Fruit fly (Drosophila melanogaster) whole organism, pupa: ENCODE measurements around the gene alpha-Est2.

Experiments used
- CG10348 ChIP-seq: fragments of 200-800 bp; sonication (Bioruptor generic); IDR thresholded peaks from 2 replicates; pipeline ENCODE4 v1.3.6; 2022; ENCODE audit warnings: missing biosample characterization, missing genetic modification characterization
- CG12605 ChIP-seq: fragments of 200-800 bp; sonication (Bioruptor generic); IDR thresholded peaks from 2 replicates; pipeline ENCODE4 v1.3.6; 2022; ENCODE audit warnings: missing biosample characterization, missing genetic modification characterization
- CG13204 ChIP-seq: fragments of 200-800 bp; sonication (Bioruptor generic); optimal IDR thresholded peaks from 2 replicates; lab custom pipeline; 2018; ENCODE audit warnings: missing biosample characterization, mild to moderate bottlenecking, missing genetic modification characterization, moderate library complexity
- CG14655 ChIP-seq: fragments of 200-800 bp; sonication (Bioruptor generic); optimal IDR thresholded peaks from 3 replicates; lab custom pipeline; 2017; ENCODE audit warnings: mild to moderate bottlenecking, missing biosample characterization, missing genetic modification reagents, missing genetic modification characterization
- CG15710 ChIP-seq: fragments of 200-800 bp; sonication (Bioruptor generic); optimal IDR thresholded peaks from 2 replicates; lab custom pipeline; 2018; ENCODE audit warnings: missing biosample characterization, mild to moderate bottlenecking, missing genetic modification characterization, moderate library complexity
- CG17806 ChIP-seq: fragments of 200-800 bp; sonication (Bioruptor generic); optimal IDR thresholded peaks from 2 replicates; lab custom pipeline; 2018; ENCODE audit warnings: missing biosample characterization, mild to moderate bottlenecking, missing genetic modification characterization, moderate library complexity
- CG32121 ChIP-seq: fragments of 200-800 bp; sonication (Bioruptor generic); IDR thresholded peaks from 2 replicates; pipeline ENCODE4 v1.3.6; 2022; ENCODE audit warnings: missing biosample characterization, missing genetic modification characterization
- CG34367 ChIP-seq: fragments of 200-800 bp; sonication (Bioruptor generic); optimal IDR thresholded peaks from 2 replicates; lab custom pipeline; 2018; ENCODE audit warnings: missing biosample characterization, mild to moderate bottlenecking, missing genetic modification characterization
- CG4496 ChIP-seq: fragments of 200-800 bp; sonication (Bioruptor generic); IDR thresholded peaks from 3 replicates; pipeline ENCODE4 v1.3.6; 2022; ENCODE audit warnings: missing biosample characterization, missing genetic modification characterization
- CG8159 ChIP-seq: fragments of 200-800 bp; sonication (Bioruptor generic); optimal IDR thresholded peaks from 3 replicates; lab custom pipeline; 2018; ENCODE audit warnings: missing biosample characterization, mild to moderate bottlenecking, missing genetic modification characterization, moderate library complexity
- CG8301 ChIP-seq: fragments of 200-800 bp; sonication (Bioruptor generic); optimal IDR thresholded peaks from 2 replicates; lab custom pipeline; 2018; ENCODE audit warnings: missing biosample characterization, mild to moderate bottlenecking, missing genetic modification characterization
- CG9948 ChIP-seq: fragments of 200-800 bp; sonication (Bioruptor generic); optimal IDR thresholded peaks from 2 replicates; lab custom pipeline; 2018; ENCODE audit warnings: missing biosample characterization, mild to moderate bottlenecking, missing genetic modification characterization, moderate library complexity
- D1 ChIP-seq: fragments of 200-800 bp; sonication (Bioruptor generic); optimal IDR thresholded peaks from 2 replicates; lab custom pipeline; 2018; ENCODE audit warnings: missing biosample characterization, mild to moderate bottlenecking, missing genetic modification characterization, moderate library complexity
- EcR ChIP-seq: fragments of 200-800 bp; sonication (Bioruptor generic); optimal IDR thresholded peaks from 3 replicates; lab custom pipeline; 2019; ENCODE audit warnings: missing biosample characterization, missing genetic modification characterization, mild to moderate bottlenecking, moderate library complexity, missing genetic modification reagents
- Ets98B ChIP-seq: fragments of 200-800 bp; sonication (Bioruptor generic); IDR thresholded peaks from 2 replicates; pipeline ENCODE4 v1.3.6; 2022; ENCODE audit warnings: missing biosample characterization, missing genetic modification characterization
- Pif1A ChIP-seq: fragments of 200-800 bp; sonication (Bioruptor generic); optimal IDR thresholded peaks from 3 replicates; lab custom pipeline; 2016; ENCODE audit warnings: missing biosample characterization, missing genetic modification characterization
- Pif1B ChIP-seq: fragments of 200-800 bp; sonication (Bioruptor generic); optimal IDR thresholded peaks from 3 replicates; lab custom pipeline; 2016; ENCODE audit warnings: missing biosample characterization, missing genetic modification characterization
- Snoo ChIP-seq: fragments of 200-800 bp; sonication (Bioruptor generic); optimal IDR thresholded peaks from 3 replicates; lab custom pipeline; 2017; ENCODE audit warnings: missing biosample characterization, mild to moderate bottlenecking, missing genetic modification characterization, inconsistent platforms
- fd96Ca ChIP-seq: fragments of 200-800 bp; sonication (Bioruptor generic); IDR thresholded peaks from 3 replicates; pipeline ENCODE4 v1.3.6; 2022; ENCODE audit warnings: missing biosample characterization, missing genetic modification characterization
- gl ChIP-seq: fragments of 200-800 bp; sonication (Bioruptor generic); optimal IDR thresholded peaks from 2 replicates; lab custom pipeline; 2018; ENCODE audit warnings: missing biosample characterization, mild to moderate bottlenecking, missing genetic modification characterization
- rn ChIP-seq: fragments of 200-800 bp; sonication (Bioruptor generic); IDR thresholded peaks from 2 replicates; pipeline ENCODE4 v1.3.6; 2022; ENCODE audit warnings: missing biosample characterization, missing genetic modification characterization

alpha-Est2 gene

DNA sequence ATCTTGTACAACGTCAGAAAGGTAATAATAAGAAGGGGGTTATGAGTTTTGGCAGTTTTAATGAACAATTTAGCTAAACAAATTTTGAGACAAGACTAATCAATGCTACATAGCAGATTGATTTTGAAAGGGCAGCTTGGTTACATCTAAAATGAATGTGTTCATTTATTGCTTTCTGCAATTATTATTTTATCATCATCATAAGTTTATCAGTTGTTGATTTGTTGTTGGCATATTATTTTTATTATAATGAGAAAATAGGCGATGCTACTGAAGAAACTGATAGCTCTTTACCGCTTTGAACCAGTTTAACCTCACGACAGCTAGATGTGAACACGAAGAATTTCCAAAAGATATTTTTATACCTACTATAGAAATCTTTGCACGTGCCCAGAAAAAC, 39.3 kb upstream of the alpha-Est2 start, which contains the start of gene Mics1:
Gene Mics1, minus strand, starts transcription at position 101 of the 400 bp plus-strand sequence.
- TF ChIP-seq CG32121 (GFP tag; lab: Robert Waterston, UW) (no peak), CG8159 (tag; lab: Kevin White, UChicago) (no peak), CG4496 (GFP tag; lab: Robert Waterston, UW) (no peak), fd96Ca (no peak), D1 (no peak), CG10348 (no peak), CG14655 (GFP tag; lab: Kevin White, UChicago) (no peak), CG15710 (tag; lab: Kevin White, UChicago) (no peak), CG17806 (tag; lab: Kevin White, UChicago) (no peak), CG8301 (tag; lab: Kevin White, UChicago) (no peak), CG12605 (GFP tag; lab: Robert Waterston, UW) (no peak)

DNA sequence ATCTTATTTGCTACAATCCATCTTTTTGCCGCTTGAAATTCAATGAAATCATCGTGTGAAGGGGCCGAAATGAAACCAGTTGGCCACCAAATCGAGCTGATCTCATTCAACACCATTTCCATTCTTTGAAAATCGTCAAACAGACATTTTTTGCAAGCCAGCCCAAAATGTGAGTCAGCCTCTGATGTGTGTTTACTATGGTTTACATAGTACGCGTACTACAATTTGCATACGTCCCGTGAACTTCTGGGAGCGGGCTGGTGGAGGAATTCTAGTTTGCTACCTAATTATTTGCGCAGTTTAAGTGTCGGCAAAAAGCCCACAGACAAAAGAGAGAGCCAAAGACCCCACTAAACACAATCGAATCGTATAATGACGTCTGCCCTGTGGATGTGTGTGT, 38.4 kb upstream of the alpha-Est2 start:
- TF ChIP-seq CG34367 = no peak
- no peak for TF ChIP-seq CG15710 (tag; lab: Kevin White, UChicago)
- no peak for TF ChIP-seq CG12605 (GFP tag; lab: Robert Waterston, UW)
- TF ChIP-seq, all 21 proteins: peak for 0

DNA sequence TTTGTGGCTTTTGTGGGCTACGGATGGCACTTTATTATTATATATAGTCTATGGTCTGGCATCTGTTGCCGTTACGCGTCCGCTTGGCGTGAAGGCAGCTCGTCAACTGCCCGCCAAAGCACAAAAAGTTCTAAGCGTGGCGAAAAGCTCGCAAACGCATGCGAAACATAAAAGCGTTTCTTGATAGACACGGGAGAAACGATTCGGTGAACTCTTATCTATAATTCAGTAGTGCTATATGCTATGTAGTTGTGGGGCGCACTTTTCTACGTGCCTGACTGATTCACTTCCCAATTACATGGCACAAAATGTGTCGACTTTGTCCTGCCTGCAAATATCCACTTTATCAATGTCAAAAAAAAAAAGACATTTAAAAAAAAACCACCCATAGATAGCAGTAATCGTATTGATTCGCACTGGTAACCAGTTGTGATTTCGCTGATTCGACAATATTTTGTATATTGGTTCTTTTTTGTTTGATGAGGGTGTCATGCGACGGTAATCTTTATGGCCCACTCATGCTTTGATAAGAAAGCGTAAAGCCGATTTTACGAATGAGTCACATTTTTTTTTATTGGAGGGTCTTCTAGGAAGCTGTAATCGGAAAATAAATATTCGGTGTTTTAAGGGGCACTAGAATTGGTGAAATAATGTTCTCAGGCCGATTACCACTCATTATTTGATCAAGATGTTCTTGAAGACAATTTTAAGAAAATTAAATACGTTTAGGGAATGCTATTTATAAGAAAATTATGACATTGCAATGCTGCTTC, 36.4 kb upstream of the alpha-Est2 start, which contains the start of gene alpha-Est9:
Gene alpha-Est9, minus strand, starts transcription at position 110 of the 773 bp plus-strand sequence.
- TF ChIP-seq D1 = no peak
- TF ChIP-seq CG4496 (GFP tag; lab: Robert Waterston, UW) = no peak
- no peak for TF ChIP-seq CG32121 (GFP tag; lab: Robert Waterston, UW)
- no peak for TF ChIP-seq CG10348
- TF ChIP-seq CG8159 (tag; lab: Kevin White, UChicago) = no peak
- TF ChIP-seq CG12605 (GFP tag; lab: Robert Waterston, UW) = no peak
- TF ChIP-seq rn (GFP tag; lab: Robert Waterston, UW) = no peak
- TF ChIP-seq CG8301 (tag; lab: Kevin White, UChicago) = no peak
- no peak for TF ChIP-seq CG34367
- TF ChIP-seq gl (tag; lab: Kevin White, UChicago) = no peak
- TF ChIP-seq Pif1A = no peak
- TF ChIP-seq Snoo (tag; lab: Kevin White, UChicago) = no peak
- TF ChIP-seq CG9948 = no peak
- TF ChIP-seq Ets98B (GFP tag; lab: Robert Waterston, UW) = no peak
- no peak for TF ChIP-seq EcR (GFP tag; lab: Kevin White, UChicago)
- TF ChIP-seq CG17806 (tag; lab: Kevin White, UChicago) = no peak
- no peak for TF ChIP-seq Pif1B
- no peak for TF ChIP-seq CG14655 (GFP tag; lab: Kevin White, UChicago)

- peak; percentile 65 for TF ChIP-seq Ets98B (GFP tag; lab: Robert Waterston, UW)
- TF ChIP-seq CG10348 = no peak
- TF ChIP-seq CG13204 (GFP tag; lab: Kevin White, UChicago) = no peak
- no peak for TF ChIP-seq CG34367
- TF ChIP-seq gl (tag; lab: Kevin White, UChicago) = no peak
- TF ChIP-seq CG32121 (GFP tag; lab: Robert Waterston, UW) = peak; percentile 68
- TF ChIP-seq CG14655 (GFP tag; lab: Kevin White, UChicago) = no peak
- peak; percentile 81 for TF ChIP-seq CG4496 (GFP tag; lab: Robert Waterston, UW)
- no peak for TF ChIP-seq CG8301 (tag; lab: Kevin White, UChicago)
- no peak for TF ChIP-seq CG9948
- TF ChIP-seq fd96Ca = peak; percentile 42; the same call in 1 of the 3 replicates
- TF ChIP-seq CG8159 (tag; lab: Kevin White, UChicago) = no peak
- TF ChIP-seq Pif1A = peak; percentile 0
Observed at dm6 chr3R:7506314-7506988, 35.2 kb upstream of the alpha-Est2 start.

dm6 chr3R:7508198-7508837, 33.3 kb upstream of the alpha-Est2 start:
- TF ChIP-seq CG32121 (GFP tag; lab: Robert Waterston, UW) (no peak), CG4496 (GFP tag; lab: Robert Waterston, UW) (peak; percentile 54; the same call in 1 of the 3 replicates), D1 (peak; percentile 41)

DNA sequence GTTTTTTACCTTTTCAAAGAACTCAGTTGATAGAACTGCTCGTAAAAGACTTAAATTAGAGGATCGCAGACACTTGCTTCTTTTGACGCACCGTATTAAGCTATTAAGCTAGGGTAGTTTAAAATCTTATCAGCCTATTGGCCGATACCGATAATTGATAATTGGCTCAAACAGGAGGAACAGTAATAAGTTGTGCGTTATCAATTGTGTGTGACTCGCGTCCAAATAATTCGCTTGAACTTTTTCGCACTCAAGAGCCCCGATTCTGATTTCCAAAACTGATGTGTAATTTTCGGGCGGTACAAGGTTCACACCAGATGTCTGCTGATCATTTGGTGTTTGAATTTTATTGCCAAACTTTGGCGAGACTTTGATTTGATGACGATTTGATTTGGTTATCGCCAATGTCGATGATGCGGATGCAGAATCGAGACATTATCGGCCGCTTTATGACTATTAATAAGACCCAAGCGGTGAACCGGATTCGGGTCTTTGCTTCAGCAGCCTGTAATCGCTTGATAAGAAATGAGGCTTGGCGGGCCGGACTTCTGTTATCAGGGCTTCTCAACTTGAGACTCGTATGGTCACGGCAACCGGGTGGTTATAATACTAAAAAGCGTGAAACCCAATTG, 27.3 kb upstream of the alpha-Est2 start:
- TF ChIP-seq EcR (GFP tag; lab: Kevin White, UChicago) (peak; percentile 16), CG15710 (tag; lab: Kevin White, UChicago) (no peak)
